Fruit fly (Drosophila melanogaster): ENCODE data around the gene Gr21a.

dm6 chr2L:821242-821985 lies 41.1 kb downstream of the Gr21a start, which contains the start of gene CG3662:
- TF ChIP-seq cic (GFP tag; optimal IDR thresholded peaks at IDR 0.05), result no peak
- no peak for TF ChIP-seq tj (GFP tag; optimal IDR thresholded peaks at IDR 0.05)
- TF ChIP-seq Mnt (GFP tag; optimal IDR thresholded peaks at IDR 0.05), result peak; percentile 30
- TF ChIP-seq bab1 (GFP tag; optimal IDR thresholded peaks at IDR 0.05), result peak; percentile 68
- no peak for TF ChIP-seq pad (GFP tag; optimal IDR thresholded peaks at IDR 0.05)
- peak; percentile 14 for TF ChIP-seq CG33017 (tag; optimal IDR thresholded peaks at IDR 0.05)
- peak; percentile 9 for TF ChIP-seq Hr96 (GFP tag; optimal IDR thresholded peaks at IDR 0.05)
- peak; percentile 20 for TF ChIP-seq CG12768 (GFP tag; optimal IDR thresholded peaks at IDR 0.05)
- no peak for TF ChIP-seq ovo (GFP tag; optimal IDR thresholded peaks at IDR 0.05)
- peak; percentile 37 for TF ChIP-seq CG7101 (tag; optimal IDR thresholded peaks at IDR 0.05)
- no peak for TF ChIP-seq CG1620 (GFP tag; optimal IDR thresholded peaks at IDR 0.05)
- TF ChIP-seq toe (GFP tag; optimal IDR thresholded peaks at IDR 0.05), result no peak
- TF ChIP-seq Crg-1 (GFP tag; optimal IDR thresholded peaks at IDR 0.05), result peak; percentile 10
- TF ChIP-seq kay (GFP tag; ENCODE audit: borderline replicate concordance), result no peak

Data from whole organism, adult.